Fruit fly (Drosophila melanogaster): ENCODE results near the gene pigeon.

DNA sequence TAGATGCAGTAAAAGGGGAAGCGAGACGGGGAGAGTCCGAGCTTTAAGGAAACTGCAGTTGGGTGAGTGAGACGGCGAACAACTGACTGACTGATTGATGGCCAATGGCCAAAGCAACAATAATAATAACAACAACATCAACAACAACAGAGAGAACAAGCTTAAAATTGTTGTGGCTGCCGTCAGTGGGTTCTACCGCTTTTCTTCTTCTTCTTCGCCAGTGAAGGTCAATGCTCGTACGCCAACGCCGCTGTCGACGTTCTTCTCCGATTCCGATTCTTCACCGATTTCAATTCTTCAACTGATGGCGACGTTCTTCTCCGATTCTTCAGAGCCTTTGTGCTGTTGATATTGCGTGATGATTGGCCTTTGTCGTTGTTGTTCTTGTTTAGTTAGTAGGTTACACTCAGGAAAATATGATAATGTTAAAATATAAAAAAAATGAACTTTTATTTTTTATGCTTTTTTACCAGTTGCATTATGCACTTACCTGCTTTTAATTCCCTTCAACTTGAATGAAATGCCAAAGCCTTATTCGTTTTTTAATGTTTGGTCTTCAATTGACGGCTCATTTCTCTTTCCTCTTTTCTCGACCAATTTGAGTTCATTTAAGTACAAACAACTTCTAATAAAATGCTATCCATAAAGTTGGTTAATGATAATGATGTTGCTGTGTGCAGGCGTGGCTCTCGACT, 43.5 kb upstream of the pigeon start:
- TF ChIP-seq CG11617 (GFP tag; optimal IDR thresholded peaks at IDR 0.05) = no peak
- no peak for TF ChIP-seq Clk (GFP tag; optimal IDR thresholded peaks at IDR 0.05)
- no peak for TF ChIP-seq tj (GFP tag; optimal IDR thresholded peaks at IDR 0.05)
- no peak for TF ChIP-seq CG7045 (GFP tag; optimal IDR thresholded peaks at IDR 0.05)
- TF ChIP-seq Crg-1 (GFP tag; optimal IDR thresholded peaks at IDR 0.05) = no peak
- TF ChIP-seq cnc (optimal IDR thresholded peaks at IDR 0.05) = no peak
- TF ChIP-seq Mnt (GFP tag; optimal IDR thresholded peaks at IDR 0.05) = no peak
- TF ChIP-seq CG33017 (tag; optimal IDR thresholded peaks at IDR 0.05) = no peak
- TF ChIP-seq kay (GFP tag; ENCODE audit: borderline replicate concordance) = no peak
- no peak for TF ChIP-seq bab1 (GFP tag; optimal IDR thresholded peaks at IDR 0.05)
- no peak for TF ChIP-seq cic (GFP tag; optimal IDR thresholded peaks at IDR 0.05)
- no peak for TF ChIP-seq Hr96 (GFP tag; optimal IDR thresholded peaks at IDR 0.05)
- no peak for TF ChIP-seq pad (GFP tag; optimal IDR thresholded peaks at IDR 0.05)

Data from whole organism, adult.